Worm (Caenorhabditis elegans): Measurements from ENCODE around the gene natc-2.

natc-2 gene

DNA sequence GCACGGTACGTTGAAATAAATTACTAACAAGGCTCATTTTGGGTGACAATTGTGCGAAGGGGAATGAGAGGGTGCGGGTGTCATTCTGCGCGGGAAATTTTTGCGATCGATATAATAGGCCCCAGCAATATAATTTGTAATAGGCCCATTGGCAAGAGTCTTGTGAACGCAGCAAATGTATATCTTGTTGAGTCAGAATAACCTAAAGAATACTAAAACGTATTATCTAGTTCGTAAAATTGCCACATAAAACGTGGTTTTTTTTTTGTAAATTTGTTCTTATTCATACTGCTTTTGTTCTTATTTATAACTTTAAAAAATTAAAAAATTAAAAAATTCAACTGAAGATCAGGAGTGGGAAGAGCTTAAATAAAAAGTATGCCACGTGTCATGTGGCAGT, 34.5 kb upstream of the natc-2 start, which contains the start of gene C52A10.3:
C52A10.3 (minus strand) TSS at position 101 of the 400 bp plus-strand sequence.
- TF ChIP-seq ceh-40 (GFP tag; IDR thresholded peaks at IDR 0.05) (no peak), snpc-1.3 (tag; optimal IDR thresholded peaks at IDR 0.05; ENCODE audit: insufficient read depth) (no peak), madf-3 (GFP tag; IDR thresholded peaks at IDR 0.05) (no peak), mel-28 (tag; optimal IDR thresholded peaks at IDR 0.05; ENCODE audit: borderline replicate concordance) (no peak), sea-2 (GFP tag; IDR thresholded peaks at IDR 0.05) (no peak), ztf-3 (GFP tag; optimal IDR thresholded peaks at IDR 0.05) (no peak), somi-1 (GFP tag; optimal IDR thresholded peaks at IDR 0.05) (no peak), ccch-3 (GFP tag; optimal IDR thresholded peaks at IDR 0.05) (no peak), ceh-58 (GFP tag; IDR thresholded peaks at IDR 0.05) (no peak), cebp-2 (GFP tag; IDR thresholded peaks at IDR 0.05) (no peak), F55B11.4 (tag; optimal IDR thresholded peaks at IDR 0.05; ENCODE audit: borderline replicate concordance, insufficient read depth) (no peak), ztf-26 (tag; optimal IDR thresholded peaks at IDR 0.05) (no peak), nfyb-1 (GFP tag; IDR thresholded peaks at IDR 0.05) (no peak), hrde-1 (tag; optimal IDR thresholded peaks at IDR 0.05; ENCODE audit: borderline replicate concordance) (no peak)

DNA sequence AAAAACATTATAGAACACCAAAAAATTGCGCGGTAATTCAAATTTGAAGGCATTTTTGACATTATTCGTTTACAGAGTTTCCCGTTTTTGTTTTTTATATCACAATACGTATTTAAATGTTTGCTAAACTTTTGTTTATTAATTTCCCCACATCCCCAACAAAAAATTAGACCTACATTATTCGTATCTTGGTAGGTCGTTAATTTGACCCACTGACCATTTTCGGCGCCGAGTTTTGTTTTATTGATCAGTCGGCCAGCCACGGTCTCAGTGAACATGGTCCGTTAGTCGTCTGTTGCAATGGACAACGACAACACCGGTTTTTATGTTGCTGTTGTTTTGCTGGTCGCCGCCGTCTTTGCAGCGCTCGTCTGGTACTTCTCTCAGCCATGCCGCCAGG, 34.0 kb upstream of the natc-2 start, which contains the start of gene B0238.15:
B0238.15 (plus strand) TSS at position 301 of the 400 bp plus-strand sequence.
- TF ChIP-seq madf-6 (GFP tag; IDR thresholded peaks at IDR 0.05) (peak; percentile 47), efl-1 (GFP tag; optimal IDR thresholded peaks at IDR 0.05) (peak; percentile 3), F55B11.4 (tag; optimal IDR thresholded peaks at IDR 0.05; ENCODE audit: borderline replicate concordance, insufficient read depth) (no peak)

DNA sequence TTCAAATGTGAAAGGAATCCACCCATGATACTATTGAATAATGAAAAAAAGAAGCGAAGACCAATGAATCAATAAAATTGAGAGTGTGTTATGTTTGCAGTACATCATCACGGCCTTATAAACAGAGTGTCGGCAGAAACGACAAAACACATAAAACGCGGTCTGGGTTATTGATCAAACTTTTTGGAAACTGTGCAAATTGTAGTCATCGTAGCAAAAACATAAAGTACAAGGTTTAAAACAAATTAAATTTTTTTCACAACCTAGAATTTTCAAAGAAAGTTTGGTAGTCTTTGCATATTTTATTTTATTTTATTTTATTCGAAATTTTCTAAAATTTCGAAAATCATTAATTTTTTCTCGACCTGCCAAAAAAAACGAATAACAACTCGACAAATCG, 30.8 kb upstream of the natc-2 start, which contains the start of gene cest-35.1:
cest-35.1 (minus strand) TSS at position 101 of the 400 bp plus-strand sequence.
- TF ChIP-seq somi-1 (GFP tag; optimal IDR thresholded peaks at IDR 0.05): no peak
- TF ChIP-seq tlf-1 (GFP tag; optimal IDR thresholded peaks at IDR 0.05): no peak
- TF ChIP-seq let-526 (GFP tag; IDR thresholded peaks at IDR 0.05): no peak
- TF ChIP-seq zfh-2 (GFP tag; conservative IDR thresholded peaks at IDR 0.05): no peak
- TF ChIP-seq T26A5.8 (tag; optimal IDR thresholded peaks at IDR 0.05): no peak
- TF ChIP-seq attf-5 (GFP tag; optimal IDR thresholded peaks at IDR 0.05): no peak
- TF ChIP-seq B0261.1 (tag; optimal IDR thresholded peaks at IDR 0.05): no peak
- no peak for TF ChIP-seq madf-10 (tag; optimal IDR thresholded peaks at IDR 0.05)
- TF ChIP-seq ztf-26 (tag; optimal IDR thresholded peaks at IDR 0.05): no peak
- TF ChIP-seq dox-1 (GFP tag; IDR thresholded peaks at IDR 0.05): no peak
- no peak for TF ChIP-seq egl-18 (GFP tag; IDR thresholded peaks at IDR 0.05)

DNA sequence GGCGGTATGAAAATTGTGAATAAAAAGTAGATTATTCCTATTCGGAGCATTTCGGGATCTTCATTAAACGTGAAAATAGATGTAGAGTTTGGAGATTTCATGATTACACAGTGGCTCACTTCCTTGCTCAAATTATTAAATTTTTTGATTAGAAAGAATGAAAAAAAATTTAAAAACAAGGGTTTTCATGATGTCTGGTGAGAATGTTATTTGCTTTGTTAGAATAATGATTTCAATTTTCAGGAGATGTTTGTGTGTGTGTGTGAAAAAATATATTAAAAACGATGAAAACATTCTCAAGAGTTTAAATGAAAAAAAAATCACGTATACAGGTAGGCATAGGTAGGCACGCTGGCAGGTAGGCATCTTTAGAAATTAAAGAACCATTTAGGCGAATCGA, 21.9 kb upstream of the natc-2 start, which contains the start of gene srt-68:
srt-68 (minus strand) TSS at position 101 of the 400 bp plus-strand sequence.
- TF ChIP-seq lag-1 (GFP tag; IDR thresholded peaks at IDR 0.05) (no peak), tlf-1 (GFP tag; optimal IDR thresholded peaks at IDR 0.05) (no peak), bed-1 (GFP tag; IDR thresholded peaks at IDR 0.05) (no peak), lin-40 (tag; optimal IDR thresholded peaks at IDR 0.05) (no peak), Y79H2A.3 (GFP tag; conservative IDR thresholded peaks at IDR 0.05) (no peak), die-1 (tag; optimal IDR thresholded peaks at IDR 0.05) (no peak)

DNA sequence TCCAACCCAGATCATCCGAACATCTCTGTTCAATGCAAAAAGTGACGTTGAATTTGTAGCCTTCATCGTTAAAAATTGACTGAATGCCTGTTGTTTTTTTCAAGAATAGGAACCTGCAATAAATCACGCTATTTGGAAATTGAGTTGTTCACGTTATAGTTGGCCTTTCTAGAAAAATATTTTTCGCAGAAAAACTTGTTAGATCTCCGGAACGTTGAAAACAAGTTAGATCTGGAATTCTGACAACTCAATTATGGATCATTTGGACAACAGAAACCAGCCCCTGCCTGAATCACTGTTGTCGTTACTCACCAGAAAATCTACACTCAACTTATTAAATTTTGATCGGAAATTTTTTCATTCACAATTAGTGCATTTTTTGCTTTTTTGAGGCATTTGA, 16.5 kb upstream of the natc-2 start, which contains the start of gene srt-67:
srt-67 (minus strand) TSS at position 101 of the 400 bp plus-strand sequence.
- TF ChIP-seq cebp-1 (GFP tag; IDR thresholded peaks at IDR 0.05): no peak
- TF ChIP-seq cebp-1 (tag; optimal IDR thresholded peaks at IDR 0.05): no peak
- no peak for TF ChIP-seq hrde-1 (tag; optimal IDR thresholded peaks at IDR 0.05; ENCODE audit: borderline replicate concordance)
- no peak for TF ChIP-seq ztf-6 (GFP tag; IDR thresholded peaks at IDR 0.05)
- TF ChIP-seq mxl-1 (tag; optimal IDR thresholded peaks at IDR 0.05): no peak
- TF ChIP-seq chd-7 (tag; optimal IDR thresholded peaks at IDR 0.05): no peak
- no peak for TF ChIP-seq ceh-27 (GFP tag; optimal IDR thresholded peaks at IDR 0.05)
- no peak for TF ChIP-seq F39B2.1 (GFP tag; IDR thresholded peaks at IDR 0.05)
- TF ChIP-seq die-1 (tag; optimal IDR thresholded peaks at IDR 0.05): no peak
- no peak for TF ChIP-seq rec-8 (tag; optimal IDR thresholded peaks at IDR 0.05)
- TF ChIP-seq ceh-40 (GFP tag; IDR thresholded peaks at IDR 0.05): no peak
- TF ChIP-seq rpc-1 (optimal IDR thresholded peaks at IDR 0.05): no peak
- TF ChIP-seq rpc-1 (tag; optimal IDR thresholded peaks at IDR 0.05): no peak
- TF ChIP-seq hlh-26 (GFP tag; conservative IDR thresholded peaks at IDR 0.05): no peak
- TF ChIP-seq ztf-26 (tag; optimal IDR thresholded peaks at IDR 0.05): no peak
- no peak for TF ChIP-seq Y95B8A.8 (GFP tag; IDR thresholded peaks at IDR 0.05)
- no peak for TF ChIP-seq Y67H2A.10 (GFP tag; conservative IDR thresholded peaks at IDR 0.05)

All from whole organism, young adult.